Fruit fly (Drosophila melanogaster) whole organism, embryonic: Measurements from ENCODE around the gene Fmr1.

Experiments used
- Antp ChIP-seq: fragments of 200-800 bp; sonication (Bioruptor generic); optimal IDR thresholded peaks from 3 replicates; lab custom pipeline; 2016; ENCODE audit warnings: missing biosample characterization, missing genetic modification characterization
- Bteb2 ChIP-seq: fragments of 200-800 bp; sonication (Bioruptor generic); optimal IDR thresholded peaks from 2 replicates; lab custom pipeline; 2016; ENCODE audit warnings: missing biosample characterization, missing genetic modification characterization
- CG10267 ChIP-seq: fragments of 200-800 bp; sonication (Bioruptor generic); optimal IDR thresholded peaks from 2 replicates; lab custom pipeline; 2018; ENCODE audit warnings: missing biosample characterization, mild to moderate bottlenecking, missing genetic modification characterization, moderate library complexity
- CG10274 ChIP-seq: fragments of 200-800 bp; sonication (Bioruptor generic); optimal IDR thresholded peaks from 3 replicates; lab custom pipeline; 2017; ENCODE audit warnings: missing biosample characterization, mild to moderate bottlenecking, missing genetic modification characterization
- CG11695 ChIP-seq: fragments of 200-800 bp; sonication (Bioruptor generic); IDR thresholded peaks from 3 replicates; pipeline ENCODE4 v1.3.6; 2022; ENCODE audit warnings: missing biosample characterization, missing genetic modification characterization
- CG13123 ChIP-seq: fragments of 200-800 bp; sonication (Bioruptor generic); optimal IDR thresholded peaks from 2 replicates; lab custom pipeline; 2016; ENCODE audit warnings: missing biosample characterization, missing genetic modification characterization
- CG14667 ChIP-seq: fragments of 200-800 bp; sonication (Bioruptor generic); IDR thresholded peaks from 2 replicates; pipeline ENCODE4 v1.3.6; 2022; ENCODE audit warnings: missing biosample characterization, missing genetic modification characterization
- CG17612 ChIP-seq: fragments of 200-800 bp; sonication (Bioruptor generic); IDR thresholded peaks from 2 replicates; pipeline ENCODE4 v1.3.6; 2022; ENCODE audit warnings: missing biosample characterization, missing genetic modification characterization
- CG2202 ChIP-seq: fragments of 200-800 bp; sonication (Bioruptor generic); optimal IDR thresholded peaks from 2 replicates; lab custom pipeline; 2018; ENCODE audit warnings: missing biosample characterization, mild to moderate bottlenecking, missing genetic modification characterization
- CG31388 ChIP-seq: fragments of 200-800 bp; sonication (Bioruptor generic); optimal IDR thresholded peaks from 2 replicates; lab custom pipeline; 2016; ENCODE audit warnings: missing biosample characterization, missing genetic modification characterization
- CG33557 ChIP-seq: fragments of 200-800 bp; sonication (Bioruptor generic); optimal IDR thresholded peaks from 2 replicates; lab custom pipeline; 2019; ENCODE audit warnings: missing biosample characterization, mild to moderate bottlenecking, missing genetic modification characterization, moderate library complexity
- CG34224 ChIP-seq: fragments of 200-800 bp; sonication (Bioruptor generic); IDR thresholded peaks from 3 replicates; pipeline ENCODE4 v1.3.6; 2022; ENCODE audit warnings: missing biosample characterization, missing genetic modification characterization; ENCODE audit not compliant: partially characterized antibody
- CG4820 ChIP-seq: fragments of 200-800 bp; sonication (Bioruptor generic); optimal IDR thresholded peaks from 3 replicates; lab custom pipeline; 2016; ENCODE audit warnings: missing biosample characterization, missing genetic modification characterization
- CG5953 ChIP-seq: fragments of 200-800 bp; sonication (Bioruptor generic); IDR thresholded peaks from 2 replicates; pipeline ENCODE4 v1.3.6; 2022; ENCODE audit warnings: missing biosample characterization, missing genetic modification characterization
- CG6765 ChIP-seq: fragments of 200-800 bp; sonication (Bioruptor generic); optimal IDR thresholded peaks from 3 replicates; lab custom pipeline; 2017; ENCODE audit warnings: missing biosample characterization, mild to moderate bottlenecking, missing genetic modification characterization
- CG6854 ChIP-seq: fragments of 200-800 bp; sonication (Bioruptor generic); optimal IDR thresholded peaks from 3 replicates; lab custom pipeline; 2017; ENCODE audit warnings: missing biosample characterization, mild to moderate bottlenecking, missing genetic modification characterization
- CG7556 ChIP-seq: fragments of 200-800 bp; sonication (Bioruptor generic); optimal IDR thresholded peaks from 2 replicates; lab custom pipeline; 2017; ENCODE audit warnings: missing biosample characterization, mild to moderate bottlenecking, missing genetic modification characterization
- CG7963 ChIP-seq: fragments of 200-800 bp; sonication (Bioruptor generic); IDR thresholded peaks from 3 replicates; pipeline ENCODE4 v1.3.6; 2022; ENCODE audit warnings: missing biosample characterization, missing genetic modification characterization; ENCODE audit not compliant: partially characterized antibody
- CG8478 ChIP-seq: fragments of >200 bp; optimal IDR thresholded peaks from 2 replicates; lab custom pipeline; 2018
- CG9437 ChIP-seq: fragments of 200-800 bp; sonication (Bioruptor generic); optimal IDR thresholded peaks from 2 replicates; lab custom pipeline; 2018; ENCODE audit warnings: missing biosample characterization, mild to moderate bottlenecking, missing genetic modification characterization
- CG9876 ChIP-seq: fragments of 200-800 bp; sonication (Bioruptor generic); optimal IDR thresholded peaks from 2 replicates; lab custom pipeline; 2016; ENCODE audit warnings: missing biosample characterization, missing genetic modification characterization
- D ChIP-seq, 2 experiments: fragments of 200-800 bp in 1 of 2; fragments of >200 bp in 1 of 2; sonication (Bioruptor generic) in 1 of 2; optimal IDR thresholded peaks; 2 replicates in 1 of 2; 3 replicates in 1 of 2; lab custom pipeline; 2017; ENCODE audit warnings: mild to moderate bottlenecking in 1 of 2, missing biosample characterization in 1 of 2, missing genetic modification characterization in 1 of 2, missing genetic modification reagents in 1 of 2
- HHEX ChIP-seq: fragments of 200-800 bp; sonication (Bioruptor generic); optimal IDR thresholded peaks from 3 replicates; lab custom pipeline; 2017; ENCODE audit warnings: missing biosample characterization, mild to moderate bottlenecking, missing genetic modification characterization, missing genetic modification reagents
- Hey ChIP-seq: fragments of 200-800 bp; sonication (Bioruptor generic); optimal IDR thresholded peaks from 3 replicates; lab custom pipeline; 2018; ENCODE audit warnings: missing biosample characterization, mild to moderate bottlenecking, missing genetic modification characterization
- Hr78 ChIP-seq, 2 experiments: fragments of 200-800 bp in 1 of 2; fragments of >200 bp in 1 of 2; sonication (Bioruptor generic) in 1 of 2; optimal IDR thresholded peaks; 2 replicates each; lab custom pipeline; 2017 to 2019; ENCODE audit warnings: missing biosample characterization in 2 of 2, missing genetic modification characterization in 2 of 2, mild to moderate bottlenecking in 1 of 2, moderate library complexity in 1 of 2
- Myb ChIP-seq: fragments of 200-800 bp; sonication (Bioruptor generic); optimal IDR thresholded peaks from 2 replicates; lab custom pipeline; 2016; ENCODE audit warnings: missing biosample characterization, missing genetic modification characterization
- Poxn ChIP-seq: fragments of 200-800 bp; sonication (Bioruptor generic); IDR thresholded peaks from 2 replicates; pipeline ENCODE4 v1.3.6; 2022; ENCODE audit warnings: missing biosample characterization, missing genetic modification characterization
- Sry-δ ChIP-seq: fragments of 200-800 bp; sonication (Bioruptor generic); optimal IDR thresholded peaks from 2 replicates; lab custom pipeline; 2016; ENCODE audit warnings: missing biosample characterization, missing genetic modification characterization
- Taf1 ChIP-seq: fragments of 200-800 bp; sonication (Bioruptor generic); IDR thresholded peaks from 2 replicates; pipeline ENCODE4 v1.3.6; 2022; ENCODE audit warnings: missing biosample characterization, missing genetic modification characterization
- Trl ChIP-seq, 3 experiments: fragments of >200 bp in 2 of 3; fragments of 200-800 bp in 1 of 3; sonication (Bioruptor generic) in 1 of 3; optimal IDR thresholded peaks; 2 replicates in 1 of 3; 3 replicates in 2 of 3; lab custom pipeline; 2016 to 2017; ENCODE audit warnings: missing biosample characterization in 1 of 3, missing genetic modification characterization in 1 of 3
- al ChIP-seq: fragments of 200-800 bp; sonication (Bioruptor generic); IDR thresholded peaks from 2 replicates; pipeline ENCODE4 v1.3.6; 2022; ENCODE audit warnings: missing biosample characterization, missing genetic modification characterization
- ase ChIP-seq: fragments of 200-800 bp; sonication (Bioruptor generic); IDR thresholded peaks from 3 replicates; pipeline ENCODE4 v1.3.6; 2022; ENCODE audit warnings: missing biosample characterization, missing genetic modification characterization
- ash1 ChIP-seq: fragments of 200-800 bp; sonication (Bioruptor generic); optimal IDR thresholded peaks from 2 replicates; lab custom pipeline; 2018; ENCODE audit warnings: missing biosample characterization, mild to moderate bottlenecking, missing genetic modification characterization
- dimm ChIP-seq: fragments of 200-800 bp; sonication (Bioruptor generic); IDR thresholded peaks from 2 replicates; pipeline ENCODE4 v1.3.6; 2022; ENCODE audit warnings: missing biosample characterization, missing genetic modification characterization
- dpn ChIP-seq, 2 experiments: fragments of 200-800 bp; sonication (Bioruptor generic); optimal IDR thresholded peaks; 3 replicates each; lab custom pipeline; 2016; ENCODE audit warnings: missing biosample characterization in 2 of 2, missing genetic modification characterization in 2 of 2
- ewg ChIP-seq: fragments of 200-800 bp; sonication (Bioruptor generic); optimal IDR thresholded peaks from 3 replicates; lab custom pipeline; 2017; ENCODE audit warnings: mild to moderate bottlenecking, missing biosample characterization, missing genetic modification reagents, missing genetic modification characterization
- ftz-f1 ChIP-seq: fragments of 200-800 bp; sonication (Bioruptor generic); optimal IDR thresholded peaks from 2 replicates; lab custom pipeline; 2016; ENCODE audit warnings: missing biosample characterization, missing genetic modification characterization
- gem ChIP-seq: fragments of 200-800 bp; sonication (Bioruptor generic); optimal IDR thresholded peaks from 2 replicates; lab custom pipeline; 2019; ENCODE audit warnings: missing biosample characterization, mild to moderate bottlenecking, missing genetic modification characterization, moderate library complexity
- kah ChIP-seq: fragments of 200-800 bp; sonication (Bioruptor generic); optimal IDR thresholded peaks from 2 replicates; lab custom pipeline; 2018; ENCODE audit warnings: missing biosample characterization, mild to moderate bottlenecking, missing genetic modification characterization
- lilli ChIP-seq: fragments of 200-800 bp; sonication (Bioruptor generic); optimal IDR thresholded peaks from 3 replicates; lab custom pipeline; 2016; ENCODE audit warnings: missing biosample characterization, missing genetic modification characterization
- lov ChIP-seq, 2 experiments: fragments of 200-800 bp in 1 of 2; fragments of >200 bp in 1 of 2; sonication (Bioruptor generic) in 1 of 2; IDR thresholded peaks in 1 of 2; optimal IDR thresholded peaks in 1 of 2; 2 replicates in 1 of 2; 3 replicates in 1 of 2; pipeline versions ENCODE4 v1.3.6 to Lab custom; 2017 to 2022; ENCODE audit warnings: missing biosample characterization in 1 of 2, missing genetic modification characterization in 1 of 2
- psq ChIP-seq: fragments of 200-800 bp; sonication (Bioruptor generic); optimal IDR thresholded peaks from 2 replicates; lab custom pipeline; 2017; ENCODE audit warnings: missing biosample characterization, missing genetic modification characterization
- repo ChIP-seq: fragments of 200-800 bp; sonication (Bioruptor generic); optimal IDR thresholded peaks from 2 replicates; lab custom pipeline; 2016; ENCODE audit warnings: missing biosample characterization, missing genetic modification characterization
- salm ChIP-seq: fragments of 200-800 bp; sonication (Bioruptor generic); optimal IDR thresholded peaks from 2 replicates; lab custom pipeline; 2018; ENCODE audit warnings: missing biosample characterization, mild to moderate bottlenecking, missing genetic modification characterization
- tin ChIP-seq: fragments of 200-800 bp; sonication (Bioruptor generic); optimal IDR thresholded peaks from 3 replicates; lab custom pipeline; 2016; ENCODE audit warnings: missing biosample characterization, missing genetic modification characterization
- toy ChIP-seq: fragments of 200-800 bp; sonication (Bioruptor generic); IDR thresholded peaks from 2 replicates; pipeline ENCODE4 v1.3.6; 2022; ENCODE audit warnings: missing biosample characterization, missing genetic modification characterization
- wor ChIP-seq: fragments of 200-800 bp; sonication (Bioruptor generic); IDR thresholded peaks from 2 replicates; pipeline ENCODE4 v1.3.6; 2022; ENCODE audit warnings: missing biosample characterization, missing genetic modification characterization
- zfh1 ChIP-seq: fragments of 200-800 bp; sonication (Bioruptor generic); IDR thresholded peaks from 3 replicates; pipeline ENCODE4 v1.3.6; 2022; ENCODE audit warnings: missing biosample characterization, missing genetic modification characterization

The Fmr1 gene

dm6 chr3R:10093252-10094030 is 16.5 kb downstream of the Fmr1 start (continued):
- TF ChIP-seq repo (GFP tag; lab: Kevin White, UChicago): no peak
- no peak for TF ChIP-seq CG13123
- no peak for TF ChIP-seq CG10267 (tag; lab: Kevin White, UChicago)
- TF ChIP-seq Sry-δ: no peak
- TF ChIP-seq CG17612 (GFP tag; lab: Robert Waterston, UW): no peak
- no peak for TF ChIP-seq CG33557 (GFP tag; lab: Kevin White, UChicago)
- no peak for TF ChIP-seq kah (GFP tag; lab: Kevin White, UChicago)
- no peak for TF ChIP-seq Myb (GFP tag; lab: Kevin White, UChicago)
- no peak for TF ChIP-seq CG31388 (GFP tag; lab: Kevin White, UChicago)
- peak; percentile 27; the same call in 1 of the 3 replicates for TF ChIP-seq CG34224
- TF ChIP-seq ase (GFP tag; lab: Robert Waterston, UW): 0 out of 3 replicates have a peak, but pooled peaks have one; percentile 28
- TF ChIP-seq dpn (GFP tag; optimal IDR thresholded peaks at IDR 0.05; lab: Kevin White, UChicago): no peak
- no peak for TF ChIP-seq D (optimal IDR thresholded peaks at IDR 0.05; lab: Kevin White, UChicago)
- TF ChIP-seq D (GFP tag; optimal IDR thresholded peaks at IDR 0.05; lab: Kevin White, UChicago): no peak
- no peak for TF ChIP-seq Poxn (GFP tag; lab: Robert Waterston, UW)
- peak; percentile 83 to 91 for TF ChIP-seq Trl (optimal IDR thresholded peaks at IDR 0.05; lab: Kevin White, UChicago)
- TF ChIP-seq Trl (GFP tag; optimal IDR thresholded peaks at IDR 0.05; lab: Kevin White, UChicago): no peak
- no peak for TF ChIP-seq al (GFP tag; lab: Robert Waterston, UW)
- no peak for TF ChIP-seq toy (GFP tag; lab: Robert Waterston, UW)
- no peak for TF ChIP-seq CG10274 (GFP tag; lab: Kevin White, UChicago)
- TF ChIP-seq tin: no peak
- TF ChIP-seq lilli: no peak
- no peak for TF ChIP-seq CG6765
- no peak for TF ChIP-seq lov (optimal IDR thresholded peaks at IDR 0.05; lab: Kevin White, UChicago)
- 0 out of 3 replicates have a peak, but pooled peaks have one; percentile 21 for TF ChIP-seq lov (GFP tag; IDR thresholded peaks at IDR 0.05; lab: Robert Waterston, UW)
- TF ChIP-seq CG11695: peak; percentile 27; the same call in 1 of the 3 replicates
- TF ChIP-seq CG14667: no peak
- TF ChIP-seq gem (tag; lab: Kevin White, UChicago): no peak
- no peak for TF ChIP-seq Antp (GFP tag; lab: Kevin White, UChicago)
- TF ChIP-seq CG9437: no peak
- no peak for TF ChIP-seq salm (tag; lab: Kevin White, UChicago)
- peak; percentile 90 for TF ChIP-seq ftz-f1 (GFP tag; lab: Kevin White, UChicago)
- no peak for TF ChIP-seq Taf1
- TF ChIP-seq CG9876 (GFP tag; lab: Kevin White, UChicago): no peak
- TF ChIP-seq ash1 (GFP tag; lab: Kevin White, UChicago): no peak
- no peak for TF ChIP-seq CG7963 (GFP tag; lab: Robert Waterston, UW)
- no peak for TF ChIP-seq wor (GFP tag; lab: Robert Waterston, UW)
- TF ChIP-seq CG5953: 0 out of 2 replicates have a peak, but pooled peaks have one; percentile 44
- TF ChIP-seq dimm (GFP tag; lab: Robert Waterston, UW): no peak
- TF ChIP-seq ewg (GFP tag; lab: Kevin White, UChicago): no peak
- TF ChIP-seq Bteb2 (GFP tag; lab: Kevin White, UChicago): no peak
- TF ChIP-seq CG6854 (GFP tag; lab: Kevin White, UChicago): peak; percentile 8
- no peak for TF ChIP-seq psq (GFP tag; lab: Kevin White, UChicago)
- TF ChIP-seq CG4820 (GFP tag; lab: Kevin White, UChicago): no peak
- TF ChIP-seq CG7556 (GFP tag; lab: Kevin White, UChicago): no peak
- TF ChIP-seq Hr78 (GFP tag; optimal IDR thresholded peaks at IDR 0.05; lab: Kevin White, UChicago): peak in 1 of 2 experiments; percentile 40
- peak; percentile 7 for TF ChIP-seq CG8478 (lab: Kevin White, UChicago)
- no peak for TF ChIP-seq zfh1
- no peak for TF ChIP-seq Hey
- no peak for TF ChIP-seq HHEX (GFP tag; lab: Kevin White, UChicago)
- no peak for TF ChIP-seq CG2202
